Worm (Caenorhabditis elegans): ENCODE results near the gene ZC443.4.

The ZC443.4 gene

ce11 chrV:12780248-12780647, 39.4 kb downstream of the ZC443.4 start (continued):
- TF ChIP-seq chd-7 (tag; optimal IDR thresholded peaks at IDR 0.05) (peak; percentile 83), snpc-1.1 (tag; optimal IDR thresholded peaks at IDR 0.05; ENCODE audit: insufficient read depth) (peak; percentile 2), B0019.2 (GFP tag; conservative IDR thresholded peaks at IDR 0.05) (no peak), Y79H2A.3 (GFP tag; conservative IDR thresholded peaks at IDR 0.05) (peak; percentile 84), F57C9.4 (tag; optimal IDR thresholded peaks at IDR 0.05) (no peak), rpc-1 (optimal IDR thresholded peaks at IDR 0.05) (peak; percentile 87), rpc-1 (tag; optimal IDR thresholded peaks at IDR 0.05) (peak; percentile 89), zfh-2 (GFP tag; conservative IDR thresholded peaks at IDR 0.05) (no peak), lsl-1 (GFP tag; optimal IDR thresholded peaks at IDR 0.05) (peak; percentile 37), B0261.1 (tag; optimal IDR thresholded peaks at IDR 0.05) (peak; percentile 85), nfya-2 (GFP tag; IDR thresholded peaks at IDR 0.05) (no peak), rec-8 (tag; optimal IDR thresholded peaks at IDR 0.05) (peak; percentile 75 to 84), ztf-28 (GFP tag; IDR thresholded peaks at IDR 0.05) (no peak), snpc-1.3 (tag; optimal IDR thresholded peaks at IDR 0.05; ENCODE audit: insufficient read depth) (peak; percentile 69), mcd-1 (GFP tag; IDR thresholded peaks at IDR 0.05) (peak; percentile 72), ekl-4 (GFP tag; IDR thresholded peaks at IDR 0.05) (peak; percentile 68; the same call in 1 of the 2 replicates), zim-3 (tag; optimal IDR thresholded peaks at IDR 0.05) (peak; percentile 91), ztf-25 (GFP tag; IDR thresholded peaks at IDR 0.05) (peak; percentile 85), Y95B8A.8 (GFP tag; IDR thresholded peaks at IDR 0.05) (peak; percentile 33; the same call in 1 of the 2 replicates), cebp-1 (GFP tag; IDR thresholded peaks at IDR 0.05) (0 out of 2 replicates have a peak, but pooled peaks have one; percentile 60), cebp-1 (tag; optimal IDR thresholded peaks at IDR 0.05) (no peak), ceh-91 (GFP tag; IDR thresholded peaks at IDR 0.05) (peak; percentile 31; the same call in 1 of the 2 replicates), let-607 (tag; optimal IDR thresholded peaks at IDR 0.05) (peak; percentile 8 to 22), madf-6 (GFP tag; IDR thresholded peaks at IDR 0.05) (no peak), hrde-1 (tag; optimal IDR thresholded peaks at IDR 0.05; ENCODE audit: borderline replicate concordance) (no peak), lin-54 (GFP tag; optimal IDR thresholded peaks at IDR 0.05) (no peak), lag-1 (GFP tag; IDR thresholded peaks at IDR 0.05) (no peak), ceh-58 (GFP tag; IDR thresholded peaks at IDR 0.05) (peak; percentile 83; the same call in 1 of the 2 replicates)

- TF ChIP-seq madf-8 (GFP tag; conservative IDR thresholded peaks at IDR 0.05) (no peak), efl-1 (GFP tag; optimal IDR thresholded peaks at IDR 0.05) (no peak), C17E4.6 (GFP tag; IDR thresholded peaks at IDR 0.05) (no peak), K12H6.12 (tag; optimal IDR thresholded peaks at IDR 0.05) (no peak), ets-4 (GFP tag; optimal IDR thresholded peaks at IDR 0.05) (no peak), F57A8.1 (GFP tag; optimal IDR thresholded peaks at IDR 0.05) (no peak), F57C9.4 (tag; optimal IDR thresholded peaks at IDR 0.05) (no peak)
These were observed 45.8 kb downstream of the ZC443.4 start for ce11 chrV:12773852-12774251.

- TF ChIP-seq Y95B8A.8 (GFP tag; IDR thresholded peaks at IDR 0.05) (no peak), snpc-1.1 (tag; optimal IDR thresholded peaks at IDR 0.05; ENCODE audit: insufficient read depth) (no peak), egl-18 (GFP tag; IDR thresholded peaks at IDR 0.05) (no peak), Y67H2A.10 (GFP tag; conservative IDR thresholded peaks at IDR 0.05) (no peak), snpc-3.4 (tag; optimal IDR thresholded peaks at IDR 0.05) (no peak), ceh-40 (GFP tag; IDR thresholded peaks at IDR 0.05) (no peak), egl-44 (GFP tag; IDR thresholded peaks at IDR 0.05) (no peak), ceh-27 (GFP tag; optimal IDR thresholded peaks at IDR 0.05) (no peak), K11D2.4 (GFP tag; IDR thresholded peaks at IDR 0.05) (no peak), efl-1 (GFP tag; optimal IDR thresholded peaks at IDR 0.05) (no peak), mes-4 (tag; optimal IDR thresholded peaks at IDR 0.05) (no peak), sdz-38 (tag; optimal IDR thresholded peaks at IDR 0.05) (no peak), lir-1 (GFP tag; conservative IDR thresholded peaks at IDR 0.05) (no peak), D2030.7 (GFP tag; IDR thresholded peaks at IDR 0.05) (no peak), sptf-2 (GFP tag; optimal IDR thresholded peaks at IDR 0.05) (no peak), hlh-12 (tag; optimal IDR thresholded peaks at IDR 0.05) (no peak)
These were observed 46.5 kb downstream of the ZC443.4 start, which contains the start of gene ZC455.1 for ce11 chrV:12773222-12773621. ZC455.1 (plus strand) TSS chrV:12773522.
